Worm (Caenorhabditis elegans) whole organism, late embryonic: ENCODE data around the gene ptr-8.

Experiments used
- ama-1 ChIP-seq: fragments of 150-350 bp; optimal IDR thresholded peaks from 2 replicates; lab custom pipeline; 2014
- ceh-24 ChIP-seq: sonication (generic microtip); optimal IDR thresholded peaks from 2 replicates; lab custom pipeline; 2016; ENCODE audit warnings: mild to moderate bottlenecking, missing genetic modification characterization, missing compliant biosample characterization
- ceh-31 ChIP-seq: sonication (generic microtip); optimal IDR thresholded peaks from 2 replicates; lab custom pipeline; 2016; ENCODE audit warnings: missing genetic modification characterization, missing compliant biosample characterization
- gmeb-2 ChIP-seq: sonication (generic microtip); optimal IDR thresholded peaks from 2 replicates; lab custom pipeline; 2016; ENCODE audit warnings: missing genetic modification characterization, inconsistent platforms, missing compliant biosample characterization
- hlh-6 ChIP-seq: sonication (generic microtip); optimal IDR thresholded peaks from 2 replicates; lab custom pipeline; 2016; ENCODE audit warnings: missing genotype, missing genetic modification characterization, missing compliant biosample characterization
- hlh-8 ChIP-seq: sonication (generic microtip); optimal IDR thresholded peaks from 2 replicates; lab custom pipeline; 2016; ENCODE audit warnings: missing genotype, missing genetic modification characterization, missing compliant biosample characterization
- nhr-11 ChIP-seq: fragments of 150-350 bp; optimal IDR thresholded peaks from 2 replicates; lab custom pipeline; 2014; ENCODE audit warnings: missing biosample characterization, missing genetic modification characterization
- pag-3 ChIP-seq: sonication (generic microtip); optimal IDR thresholded peaks from 2 replicates; lab custom pipeline; 2016; ENCODE audit warnings: missing compliant biosample characterization, missing genetic modification characterization, borderline replicate concordance
- pat-9 ChIP-seq: fragments of 200-800 bp; sonication (Bioruptor generic); optimal IDR thresholded peaks from 2 replicates; lab custom pipeline; 2018; ENCODE audit warnings: mild to moderate bottlenecking, missing genetic modification characterization, moderate library complexity, missing compliant biosample characterization

ce11 chrII:10930678-10931650 lies 41.9 kb downstream of the ptr-8 start:
- TF ChIP-seq pat-9 (tag; lab: Kevin White, UChicago) = no peak
- no peak for TF ChIP-seq hlh-8 (tag; lab: Kevin White, UChicago)
- no peak for TF ChIP-seq ceh-24 (tag; lab: Kevin White, UChicago)
- no peak for TF ChIP-seq hlh-6 (tag; lab: Kevin White, UChicago)
- no peak for TF ChIP-seq ama-1 (lab: Kevin White, UChicago)
- no peak for TF ChIP-seq ceh-31 (tag; lab: Kevin White, UChicago)
- no peak for TF ChIP-seq pag-3 (tag; lab: Kevin White, UChicago)
- no peak for TF ChIP-seq gmeb-2
- no peak for TF ChIP-seq nhr-11 (tag; lab: Kevin White, UChicago)
